Worm (Caenorhabditis elegans) whole organism, early embryonic: ENCODE results near the gene cni-1.

Source experiments
- B0310.2 ChIP-seq: sonication (generic microtip); optimal IDR thresholded peaks from 2 replicates; lab custom pipeline; 2016; ENCODE audit warnings: mild to moderate bottlenecking, missing genetic modification characterization, missing compliant biosample characterization
- F13C5.2 ChIP-seq: sonication (generic microtip); optimal IDR thresholded peaks from 2 replicates; lab custom pipeline; 2017; ENCODE audit warnings: mild to moderate bottlenecking, missing genetic modification characterization, inconsistent platforms, missing compliant biosample characterization
- aly-1 ChIP-seq: sonication (generic microtip); optimal IDR thresholded peaks from 2 replicates; lab custom pipeline; 2016; ENCODE audit warnings: missing genetic modification characterization, missing compliant biosample characterization
- ama-1 ChIP-seq: fragments of 150-350 bp; optimal IDR thresholded peaks from 2 replicates; lab custom pipeline; 2014
- ceh-13 ChIP-seq: fragments of 200-800 bp; sonication (Bioruptor generic); optimal IDR thresholded peaks from 2 replicates; lab custom pipeline; 2018; ENCODE audit warnings: mild to moderate bottlenecking, missing genetic modification characterization, missing compliant biosample characterization
- ceh-36 ChIP-seq: sonication (generic microtip); optimal IDR thresholded peaks from 2 replicates; lab custom pipeline; 2016; ENCODE audit warnings: missing genetic modification characterization, inconsistent platforms, missing compliant biosample characterization
- ets-7 ChIP-seq: sonication (generic microtip); optimal IDR thresholded peaks from 2 replicates; lab custom pipeline; 2016; ENCODE audit warnings: missing genotype, missing genetic modification characterization, missing compliant biosample characterization
- flt-1 ChIP-seq: fragments of 200-800 bp; sonication (Bioruptor generic); IDR thresholded peaks from 2 replicates; pipeline ENCODE4 v1.3.6; 2022; ENCODE audit warnings: missing genetic modification characterization, missing compliant biosample characterization
- hmbx-1 ChIP-seq: sonication (generic microtip); optimal IDR thresholded peaks from 2 replicates; lab custom pipeline; 2016; ENCODE audit warnings: mild to moderate bottlenecking, missing genetic modification characterization, missing compliant biosample characterization
- hmg-4 ChIP-seq: fragments of 200-800 bp; sonication (Bioruptor generic); optimal IDR thresholded peaks from 2 replicates; lab custom pipeline; 2018; ENCODE audit warnings: mild to moderate bottlenecking, missing genetic modification characterization, missing compliant biosample characterization
- hnd-1 ChIP-seq: sonication (generic microtip); optimal IDR thresholded peaks from 2 replicates; lab custom pipeline; 2016; ENCODE audit warnings: missing genetic modification characterization, missing compliant biosample characterization
- pes-1 ChIP-seq: fragments of 200-800 bp; sonication (Bioruptor generic); IDR thresholded peaks from 2 replicates; pipeline ENCODE4 v1.3.6; 2022; ENCODE audit warnings: missing genetic modification reagents, missing genetic modification characterization, missing compliant biosample characterization
- scrt-1 ChIP-seq: fragments of 200-800 bp; sonication (Bioruptor generic); IDR thresholded peaks from 2 replicates; pipeline ENCODE4 v1.3.6; 2022; ENCODE audit warnings: missing genetic modification characterization, missing compliant biosample characterization
- sea-1 ChIP-seq: fragments of 200-800 bp; sonication (Bioruptor generic); conservative IDR thresholded peaks from 2 replicates; pipeline ENCODE4 v1.3.6; 2022; ENCODE audit warnings: missing genetic modification characterization, missing compliant biosample characterization
- tbx-11 ChIP-seq: fragments of 200-800 bp; sonication (Bioruptor generic); IDR thresholded peaks from 2 replicates; pipeline ENCODE4 v1.3.6; 2022; ENCODE audit warnings: missing genetic modification characterization, missing compliant biosample characterization
- tbx-37 ChIP-seq: fragments of 200-800 bp; sonication (Bioruptor generic); conservative IDR thresholded peaks from 2 replicates; pipeline ENCODE4 v1.3.6; 2022; ENCODE audit warnings: missing genetic modification reagents, missing genetic modification characterization, missing compliant biosample characterization
- tra-4 ChIP-seq: sonication (generic microtip); optimal IDR thresholded peaks from 2 replicates; lab custom pipeline; 2017; ENCODE audit warnings: missing genetic modification characterization, missing compliant biosample characterization

The cni-1 gene

DNA sequence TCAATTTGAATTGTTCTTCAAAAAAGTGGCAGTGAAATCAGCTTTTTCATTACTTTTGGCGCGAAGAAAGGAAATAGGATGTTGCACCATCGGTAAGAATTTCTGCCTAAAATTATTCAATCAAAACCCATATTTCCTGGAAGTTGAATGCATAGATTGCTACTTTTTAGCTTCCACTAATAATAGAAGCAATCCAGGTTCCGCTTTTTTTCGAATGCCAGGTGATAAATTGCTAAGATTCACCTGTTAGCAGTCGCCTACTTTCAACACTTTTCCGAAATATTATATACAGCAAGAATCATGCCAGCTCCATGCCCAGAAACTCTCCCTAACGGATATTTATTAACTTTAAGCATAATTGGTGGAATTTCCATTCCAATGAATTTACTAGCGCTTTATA is 5.3 kb downstream of the cni-1 start, which contains the start of gene sri-6:
TSS of gene sri-6 (plus strand) at position 301 of the 400 bp plus-strand sequence.
- TF ChIP-seq hmbx-1 (tag; lab: Kevin White, UChicago) (no peak), flt-1 (GFP tag; lab: Robert Waterston, UW) (no peak), aly-1 (tag; lab: Kevin White, UChicago) (no peak), B0310.2 (tag; lab: Kevin White, UChicago) (no peak), ceh-13 (no peak), F13C5.2 (no peak), hmg-4 (GFP tag; lab: Kevin White, UChicago) (no peak), ama-1 (lab: Kevin White, UChicago) (no peak), tbx-37 (GFP tag; lab: Robert Waterston, UW) (no peak), pes-1 (GFP tag; lab: Robert Waterston, UW) (no peak), tra-4 (no peak), ets-7 (no peak), sea-1 (no peak), ceh-36 (tag; lab: Kevin White, UChicago) (no peak), scrt-1 (GFP tag; lab: Robert Waterston, UW) (no peak)

DNA sequence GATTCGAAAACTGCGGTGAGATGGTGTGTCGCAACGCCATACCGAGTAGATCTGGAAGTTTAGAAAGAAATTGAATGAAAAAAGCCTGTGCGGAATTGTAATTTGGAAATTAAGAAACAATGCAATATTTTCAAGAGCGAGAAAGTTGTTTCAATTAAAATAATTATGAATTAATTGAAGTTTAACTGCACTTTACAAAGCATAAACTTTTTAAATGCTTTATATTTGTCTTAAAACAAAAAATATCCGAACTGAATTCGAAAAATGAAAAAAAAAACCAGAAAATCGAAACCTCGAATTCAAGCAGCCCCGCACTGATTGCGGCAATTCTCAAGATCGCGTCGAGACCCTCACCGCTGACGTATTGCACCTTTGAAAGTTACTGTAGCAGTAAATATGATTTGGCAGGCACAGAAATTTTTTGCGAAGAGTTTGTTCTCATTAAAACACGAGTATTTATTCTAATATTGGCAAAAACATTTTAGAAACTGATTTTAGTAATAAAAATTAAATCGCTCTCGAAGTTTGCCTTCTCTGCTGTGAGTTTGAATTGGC is 13.4 kb downstream of the cni-1 start, which contains the start of gene sun-1:
TSS of gene sun-1 (minus strand) at position 51 of the 555 bp plus-strand sequence.
- TF ChIP-seq ama-1 (lab: Kevin White, UChicago) = no peak

DNA sequence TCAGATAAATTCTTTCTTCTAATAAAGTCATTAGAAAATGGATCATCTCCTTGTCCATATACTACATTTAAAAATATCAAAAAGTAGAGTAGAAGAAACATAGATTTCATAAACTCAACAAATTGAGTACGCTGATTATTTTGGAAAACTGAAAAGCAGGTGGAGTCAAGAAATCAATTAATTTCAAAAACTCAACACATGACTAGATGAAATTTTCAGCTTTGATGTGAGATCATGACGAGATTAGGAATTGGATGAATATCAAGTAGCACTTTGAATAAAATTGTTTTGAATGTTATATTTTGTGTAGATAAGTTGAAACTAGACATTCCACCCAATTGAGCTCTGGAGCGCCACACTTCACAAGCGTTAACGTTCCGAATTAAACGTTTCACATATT is 15.4 kb downstream of the cni-1 start, which contains the start of gene F57B1.1:
TSS of gene F57B1.1 (minus strand) at position 101 of the 400 bp plus-strand sequence.
- TF ChIP-seq aly-1 (tag; lab: Kevin White, UChicago) (no peak), tbx-11 (no peak), flt-1 (GFP tag; lab: Robert Waterston, UW) (no peak), sea-1 (no peak), ets-7 (no peak), hmbx-1 (tag; lab: Kevin White, UChicago) (no peak), hmg-4 (GFP tag; lab: Kevin White, UChicago) (no peak), tbx-37 (GFP tag; lab: Robert Waterston, UW) (no peak), F13C5.2 (no peak), ceh-36 (tag; lab: Kevin White, UChicago) (no peak)

DNA sequence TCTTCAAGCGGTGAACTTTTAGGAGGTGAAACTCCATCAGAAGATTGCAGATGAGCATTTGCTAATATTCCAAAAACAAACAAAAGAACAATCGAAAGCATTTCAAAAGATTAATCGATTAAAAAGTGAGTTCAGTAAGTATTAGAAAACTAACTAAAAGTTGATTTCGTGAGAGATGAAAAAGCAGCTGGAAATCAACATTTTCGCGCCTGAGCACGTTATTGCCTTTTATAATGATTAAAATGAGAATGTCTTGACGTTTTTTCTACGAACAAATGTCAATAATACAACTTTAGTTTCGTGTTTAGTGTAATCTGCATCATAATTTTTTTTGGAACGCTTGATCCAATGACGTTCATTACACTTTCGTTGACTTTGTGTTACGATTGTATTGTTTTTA is 17.7 kb downstream of the cni-1 start, which contains the start of gene F57B1.9:
TSS of gene F57B1.9 (minus strand) at position 101 of the 400 bp plus-strand sequence.
- TF ChIP-seq hmbx-1 (tag; lab: Kevin White, UChicago) (no peak), hnd-1 (tag; lab: Kevin White, UChicago) (no peak), aly-1 (tag; lab: Kevin White, UChicago) (no peak), tbx-11 (no peak), tbx-37 (GFP tag; lab: Robert Waterston, UW) (no peak), scrt-1 (GFP tag; lab: Robert Waterston, UW) (no peak), flt-1 (GFP tag; lab: Robert Waterston, UW) (no peak), ceh-36 (tag; lab: Kevin White, UChicago) (no peak), ama-1 (lab: Kevin White, UChicago) (no peak), pes-1 (GFP tag; lab: Robert Waterston, UW) (no peak)

DNA sequence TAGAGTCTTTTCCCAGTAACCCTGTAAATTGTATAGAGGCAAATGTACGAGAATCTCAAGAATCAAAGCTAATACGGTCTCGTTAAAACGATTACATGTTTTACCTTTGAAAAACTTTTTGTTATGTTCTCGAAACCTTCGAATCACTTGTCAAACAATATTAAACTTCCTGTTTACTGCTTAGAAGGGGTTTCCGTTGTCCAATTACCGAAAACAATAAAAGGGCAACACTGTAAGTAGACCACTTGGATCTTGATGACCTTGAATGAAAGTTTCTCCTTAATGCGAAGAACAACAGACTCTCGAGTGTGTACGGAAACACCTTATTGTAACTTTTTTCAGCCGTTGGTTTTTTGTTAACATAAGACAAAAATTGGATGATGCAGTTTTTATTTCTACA is 20.5 kb downstream of the cni-1 start:
- no peak for TF ChIP-seq hmbx-1 (tag; lab: Kevin White, UChicago)
- TF ChIP-seq ceh-13 = no peak

DNA sequence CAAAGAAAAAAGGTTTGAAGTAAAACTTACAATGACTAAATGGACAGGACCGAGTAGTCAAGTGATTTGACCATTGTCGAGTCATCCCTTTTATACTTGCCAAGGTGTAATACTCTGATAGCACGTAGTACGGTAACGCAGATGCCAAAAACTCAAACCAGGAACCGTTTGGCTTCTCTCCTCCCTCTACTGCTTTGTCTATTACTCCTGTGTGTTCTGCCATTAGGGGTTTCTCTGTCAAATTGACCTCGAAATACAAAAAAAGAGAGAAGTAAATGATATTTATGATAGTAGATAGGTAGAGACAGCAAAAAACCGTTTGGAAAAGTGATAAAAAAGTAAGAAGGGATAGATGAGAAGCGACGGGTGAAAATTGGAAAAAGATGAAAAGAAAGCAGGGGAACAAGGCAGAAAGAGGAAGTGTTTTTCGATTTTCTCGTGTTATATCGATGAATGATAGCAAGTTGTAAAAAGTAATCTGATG is 22.0 kb downstream of the cni-1 start, which contains the start of the genes col-159 and col-160:
TSS of gene col-159 (minus strand) at position 51 of the 484 bp plus-strand sequence.
TSS of gene col-160 (minus strand) at position 63 of the 484 bp plus-strand sequence.
- TF ChIP-seq tbx-37 (GFP tag; lab: Robert Waterston, UW) (no peak), hnd-1 (tag; lab: Kevin White, UChicago) (no peak), ets-7 (no peak), pes-1 (GFP tag; lab: Robert Waterston, UW) (no peak), scrt-1 (GFP tag; lab: Robert Waterston, UW) (no peak), flt-1 (GFP tag; lab: Robert Waterston, UW) (no peak), ceh-13 (no peak), ceh-36 (tag; lab: Kevin White, UChicago) (no peak), F13C5.2 (no peak), hmbx-1 (tag; lab: Kevin White, UChicago) (no peak)

DNA sequence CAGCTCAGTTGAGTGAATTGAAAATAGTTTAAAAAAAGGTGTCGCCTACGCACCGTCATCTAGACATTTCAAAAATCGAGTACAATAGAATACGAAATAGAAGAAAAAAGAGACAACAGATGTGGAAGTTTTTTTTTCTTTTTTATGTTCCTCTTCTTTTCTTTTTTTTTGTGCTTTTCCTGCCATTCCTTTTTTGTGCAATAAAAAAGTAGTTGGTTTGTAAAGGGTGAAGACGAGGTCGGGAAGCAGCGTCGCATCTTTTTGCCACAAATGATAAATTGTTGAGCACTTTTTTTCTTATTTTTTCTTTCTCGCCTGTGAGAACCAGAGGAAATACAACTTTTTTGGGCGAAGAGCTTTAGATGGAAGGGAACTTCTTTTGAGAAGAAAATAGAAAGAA is 26.4 kb downstream of the cni-1 start:
- no peak for TF ChIP-seq ama-1 (lab: Kevin White, UChicago)
- TF ChIP-seq hnd-1 (tag; lab: Kevin White, UChicago) = no peak
- TF ChIP-seq tbx-37 (GFP tag; lab: Robert Waterston, UW) = no peak
- TF ChIP-seq pes-1 (GFP tag; lab: Robert Waterston, UW) = no peak
- TF ChIP-seq sea-1 = no peak
- no peak for TF ChIP-seq ceh-13
- no peak for TF ChIP-seq hmg-4 (GFP tag; lab: Kevin White, UChicago)
- no peak for TF ChIP-seq flt-1 (GFP tag; lab: Robert Waterston, UW)

DNA sequence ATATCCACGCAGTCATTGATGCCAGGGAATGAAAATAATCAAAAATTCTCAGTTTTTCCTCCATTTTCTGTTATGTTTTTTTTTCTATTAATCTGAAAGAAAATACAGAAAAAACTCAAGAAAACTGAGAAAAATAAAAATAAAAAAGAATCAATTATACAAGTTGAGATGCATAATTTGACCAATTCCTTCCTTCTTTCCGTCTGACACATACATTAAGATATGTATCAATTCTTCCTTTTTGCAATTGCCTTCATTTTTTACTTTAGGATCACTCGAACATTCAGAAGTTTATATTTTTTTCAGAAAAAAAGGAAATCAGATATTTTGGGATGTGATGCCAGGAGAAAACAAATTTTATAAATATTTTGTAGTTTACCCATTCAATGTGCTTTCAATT is 27.3 kb downstream of the cni-1 start, which contains the start of gene F57B1.5:
TSS of gene F57B1.5 (plus strand) at position 301 of the 400 bp plus-strand sequence.
- TF ChIP-seq tbx-37 (GFP tag; lab: Robert Waterston, UW) (no peak), aly-1 (tag; lab: Kevin White, UChicago) (no peak), ceh-36 (tag; lab: Kevin White, UChicago) (no peak), ama-1 (lab: Kevin White, UChicago) (no peak), hmg-4 (GFP tag; lab: Kevin White, UChicago) (no peak), ets-7 (no peak), B0310.2 (tag; lab: Kevin White, UChicago) (no peak), tra-4 (no peak), F13C5.2 (no peak), tbx-11 (no peak), ceh-13 (no peak), pes-1 (GFP tag; lab: Robert Waterston, UW) (no peak)
